Fruit fly (Drosophila melanogaster) Kc167 (cell line): ENCODE results near the gene CG9395.

ENCODE experiments used
- Myc ChIP-seq: fragments of >200 bp; optimal IDR thresholded peaks from 2 replicates; lab custom pipeline; 2017; ENCODE audit warnings: missing external identifiers
- insv ChIP-seq: fragments of >200 bp; optimal IDR thresholded peaks from 3 replicates; lab custom pipeline; 2018; ENCODE audit warnings: missing external identifiers
- psq ChIP-seq: fragments of >200 bp; optimal IDR thresholded peaks from 2 replicates; lab custom pipeline; 2017; ENCODE audit warnings: missing external identifiers

dm6 chr2L:13354580-13355347 is at the start of gene CG9395:
- no peak for TF ChIP-seq Myc (lab: Kevin White, UChicago)
- TF ChIP-seq insv: no peak
- no peak for TF ChIP-seq psq (lab: Kevin White, UChicago)
